Fruit fly (Drosophila melanogaster): ENCODE data around the gene Rsf1.

Rsf1 gene

dm6 chr2L:10299810-10300147 lies 36.4 kb upstream of the Rsf1 start, which contains the start of gene CYLD (continued):
- TF ChIP-seq jigr1 (GFP tag; IDR thresholded peaks at IDR 0.05), result no peak
- no peak for TF ChIP-seq ftz-f1 (GFP tag; optimal IDR thresholded peaks at IDR 0.05)
- TF ChIP-seq CoRest (tag; optimal IDR thresholded peaks at IDR 0.05), result peak; percentile 74
- peak; percentile 15 for TF ChIP-seq CG12104 (GFP tag; optimal IDR thresholded peaks at IDR 0.05)
- peak; percentile 25 for TF ChIP-seq tx (GFP tag; optimal IDR thresholded peaks at IDR 0.05)
- peak; percentile 18 for TF ChIP-seq CG6765 (GFP tag; optimal IDR thresholded peaks at IDR 0.05)
- TF ChIP-seq CG32532 (GFP tag; IDR thresholded peaks at IDR 0.05), result peak; percentile 84; the same call in 1 of the 2 replicates
- TF ChIP-seq pfk (GFP tag; optimal IDR thresholded peaks at IDR 0.05), result no peak
- peak; percentile 87 for TF ChIP-seq CG12391 (tag; optimal IDR thresholded peaks at IDR 0.05)
- peak; percentile 14 for TF ChIP-seq CG16863 (GFP tag; optimal IDR thresholded peaks at IDR 0.05)
- peak; percentile 70 for TF ChIP-seq odd (GFP tag; optimal IDR thresholded peaks at IDR 0.05)
- peak; percentile 30 for TF ChIP-seq mam (GFP tag; optimal IDR thresholded peaks at IDR 0.05)
- no peak for TF ChIP-seq Mrtf (GFP tag; IDR thresholded peaks at IDR 0.05)
- TF ChIP-seq CG11560 (tag; IDR thresholded peaks at IDR 0.05), result no peak
- peak; percentile 18 for TF ChIP-seq pho (GFP tag; optimal IDR thresholded peaks at IDR 0.05)
- peak; percentile 76 for TF ChIP-seq CG31441 (GFP tag; IDR thresholded peaks at IDR 0.05)
- no peak for TF ChIP-seq knrl (GFP tag; IDR thresholded peaks at IDR 0.05; ENCODE audit: partially characterized antibody)
- peak; percentile 23 for TF ChIP-seq Lhr (GFP tag; optimal IDR thresholded peaks at IDR 0.05)
- TF ChIP-seq CG10366 (GFP tag; IDR thresholded peaks at IDR 0.05), result peak; percentile 41; the same call in 1 of the 2 replicates
- peak; percentile 76 for TF ChIP-seq Xrp1 (GFP tag; IDR thresholded peaks at IDR 0.05)
- TF ChIP-seq zf30C (GFP tag; optimal IDR thresholded peaks at IDR 0.05), result peak; percentile 86
- peak; percentile 89 for TF ChIP-seq gem (tag; optimal IDR thresholded peaks at IDR 0.05)
- TF ChIP-seq CG13123 (GFP tag; optimal IDR thresholded peaks at IDR 0.05), result peak; percentile 67
- TF ChIP-seq CG2875 (GFP tag; optimal IDR thresholded peaks at IDR 0.05), result peak; percentile 41
- TF ChIP-seq CG15696 (tag; optimal IDR thresholded peaks at IDR 0.05), result peak; percentile 49
- TF ChIP-seq kni (GFP tag; optimal IDR thresholded peaks at IDR 0.05), result no peak
- peak; percentile 75 for TF ChIP-seq Fer3 (tag; optimal IDR thresholded peaks at IDR 0.05)
- TF ChIP-seq Six4 (GFP tag; optimal IDR thresholded peaks at IDR 0.05), result peak; percentile 63
- no peak for TF ChIP-seq Lim3 (GFP tag; IDR thresholded peaks at IDR 0.05)
- TF ChIP-seq Jarid2 (GFP tag; optimal IDR thresholded peaks at IDR 0.05), result no peak
- TF ChIP-seq nerfin-1 (tag; optimal IDR thresholded peaks at IDR 0.05), result peak; percentile 37
- no peak for TF ChIP-seq NC2β (GFP tag; optimal IDR thresholded peaks at IDR 0.05)
- peak; percentile 83; the same call in 1 of the 3 replicates for TF ChIP-seq ci (GFP tag; IDR thresholded peaks at IDR 0.05)
- peak; percentile 83 for TF ChIP-seq CG2678 (tag; optimal IDR thresholded peaks at IDR 0.05)
- TF ChIP-seq H2.0 (GFP tag; IDR thresholded peaks at IDR 0.05), result peak; percentile 66
- TF ChIP-seq trem (tag; optimal IDR thresholded peaks at IDR 0.05), result peak; percentile 75
- TF ChIP-seq CG4820 (GFP tag; optimal IDR thresholded peaks at IDR 0.05), result peak; percentile 60
- peak; percentile 72 for TF ChIP-seq CG10979 (tag; optimal IDR thresholded peaks at IDR 0.05)
- no peak; the same call in 2 of the 3 replicates for TF ChIP-seq ken (GFP tag; IDR thresholded peaks at IDR 0.05)
- TF ChIP-seq gsb-n (tag; optimal IDR thresholded peaks at IDR 0.05), result peak; percentile 75
- peak; percentile 77 for TF ChIP-seq stc (GFP tag; IDR thresholded peaks at IDR 0.05)
- no peak; the same call in 1 of the 3 replicates for TF ChIP-seq HLH4C (GFP tag; IDR thresholded peaks at IDR 0.05; ENCODE audit: partially characterized antibody)
- TF ChIP-seq Hr78 (GFP tag; optimal IDR thresholded peaks at IDR 0.05), result no peak
- peak; percentile 71 for TF ChIP-seq Hr3 (GFP tag; optimal IDR thresholded peaks at IDR 0.05)
- no peak for TF ChIP-seq hb (GFP tag; IDR thresholded peaks at IDR 0.05; ENCODE audit: partially characterized antibody)
- peak; percentile 44; the same call in 1 of the 2 replicates for TF ChIP-seq HLH3B (GFP tag; IDR thresholded peaks at IDR 0.05)
- peak; percentile 87 for TF ChIP-seq CG30020 (tag; optimal IDR thresholded peaks at IDR 0.05)
- TF ChIP-seq CG10274 (GFP tag; optimal IDR thresholded peaks at IDR 0.05), result no peak
- TF ChIP-seq btn (GFP tag; optimal IDR thresholded peaks at IDR 0.05), result no peak
- no peak; the same call in 1 of the 2 replicates for TF ChIP-seq ranshi (GFP tag; IDR thresholded peaks at IDR 0.05)
- peak; percentile 27 for TF ChIP-seq CHES-1-like (GFP tag; optimal IDR thresholded peaks at IDR 0.05)

Data from whole organism, embryonic.